Worm (Caenorhabditis elegans) whole organism, young adult: ENCODE results near the gene F17C11.6.

Experiments used
- B0336.3 ChIP-seq: fragments of 200-800 bp; sonication (Bioruptor generic); IDR thresholded peaks from 2 replicates; pipeline ENCODE4 v1.3.6; 2022; ENCODE audit warnings: missing genetic modification characterization, missing compliant biosample characterization
- C06A6.2 ChIP-seq: fragments of 200-800 bp; sonication (Bioruptor generic); conservative IDR thresholded peaks from 2 replicates; pipeline ENCODE4 v1.3.6; 2022; ENCODE audit warnings: missing genetic modification characterization, missing compliant biosample characterization
- F23B12.7 ChIP-seq: sonication (generic microtip); optimal IDR thresholded peaks from 2 replicates; lab custom pipeline; 2017; ENCODE audit warnings: missing genetic modification characterization, mild to moderate bottlenecking, missing compliant biosample characterization, antibody characterized with exemption, moderate library complexity; ENCODE audit not compliant: insufficient read depth
- F37B4.10 ChIP-seq: fragments of 200-800 bp; sonication (Bioruptor generic); IDR thresholded peaks from 2 replicates; pipeline ENCODE4 v1.3.6; 2022; ENCODE audit warnings: missing genetic modification characterization, missing compliant biosample characterization
- F49E8.2 ChIP-seq: sonication (generic microtip); optimal IDR thresholded peaks from 3 replicates; lab custom pipeline; 2017; ENCODE audit warnings: missing genetic modification characterization, mild to moderate bottlenecking, missing compliant biosample characterization, antibody characterized with exemption, moderate library complexity; ENCODE audit not compliant: insufficient read depth
- F57C9.4 ChIP-seq: sonication (generic microtip); optimal IDR thresholded peaks from 2 replicates; lab custom pipeline; 2017; ENCODE audit warnings: mild to moderate bottlenecking, missing genetic modification characterization, missing compliant biosample characterization
- K11D2.4 ChIP-seq: fragments of 200-800 bp; sonication (Bioruptor generic); IDR thresholded peaks from 2 replicates; pipeline ENCODE4 v1.3.6; 2022; ENCODE audit warnings: missing genetic modification reagents, missing genetic modification characterization, missing compliant biosample characterization
- T07F8.4 ChIP-seq: sonication (generic microtip); optimal IDR thresholded peaks from 2 replicates; lab custom pipeline; 2016; ENCODE audit warnings: mild to moderate bottlenecking, missing genetic modification characterization, moderate library complexity, missing compliant biosample characterization
- T26A5.8 ChIP-seq: sonication (generic microtip); optimal IDR thresholded peaks from 2 replicates; lab custom pipeline; 2016; ENCODE audit warnings: missing genetic modification characterization, missing compliant biosample characterization
- Y53F4B.3 ChIP-seq: fragments of 200-800 bp; sonication (Bioruptor generic); IDR thresholded peaks from 2 replicates; pipeline ENCODE4 v1.3.6; 2022; ENCODE audit warnings: missing genetic modification reagents, missing genetic modification characterization, missing compliant biosample characterization
- Y95B8A.8 ChIP-seq: fragments of 200-800 bp; sonication (Bioruptor generic); IDR thresholded peaks from 2 replicates; pipeline ENCODE4 v1.3.6; 2022; ENCODE audit warnings: missing genetic modification reagents, missing genetic modification characterization, missing compliant biosample characterization
- akir-1 ChIP-seq: fragments of 200-800 bp; sonication (Bioruptor generic); optimal IDR thresholded peaks from 2 replicates; lab custom pipeline; 2018; ENCODE audit warnings: mild to moderate bottlenecking, missing genetic modification characterization, moderate library complexity, missing compliant biosample characterization
- ama-1 ChIP-seq, 3 experiments: fragments of 150-350 bp in 1 of 3; sonication (generic microtip) in 2 of 3; optimal IDR thresholded peaks; 2 replicates each; lab custom pipeline; 2014 to 2018; ENCODE audit warnings: missing biosample characterization in 2 of 3, missing genetic modification characterization in 2 of 3, missing genetic modification reagents in 2 of 3
- aptf-2 ChIP-seq: fragments of 200-800 bp; sonication (Bioruptor generic); conservative IDR thresholded peaks from 2 replicates; pipeline ENCODE4 v1.3.6; 2022; ENCODE audit warnings: missing genetic modification reagents, missing genetic modification characterization, missing compliant biosample characterization
- aptf-3 ChIP-seq: fragments of 200-800 bp; sonication (Bioruptor generic); IDR thresholded peaks from 2 replicates; pipeline ENCODE4 v1.3.6; 2022; ENCODE audit warnings: missing genetic modification characterization, missing compliant biosample characterization
- atf-7 ChIP-seq: sonication (generic microtip); optimal IDR thresholded peaks from 2 replicates; lab custom pipeline; 2017; ENCODE audit warnings: mild to moderate bottlenecking, missing genetic modification characterization, missing compliant biosample characterization
- attf-5 ChIP-seq: fragments of 200-800 bp; sonication (Bioruptor generic); optimal IDR thresholded peaks from 2 replicates; lab custom pipeline; 2018; ENCODE audit warnings: mild to moderate bottlenecking, missing genetic modification characterization, missing compliant biosample characterization
- attf-6 ChIP-seq: fragments of 200-800 bp; sonication (Bioruptor generic); IDR thresholded peaks from 2 replicates; pipeline ENCODE4 v1.3.6; 2022; ENCODE audit warnings: missing genetic modification reagents, missing genetic modification characterization, missing compliant biosample characterization
- bed-1 ChIP-seq: fragments of 200-800 bp; sonication (Bioruptor generic); IDR thresholded peaks from 2 replicates; pipeline ENCODE4 v1.3.6; 2022; ENCODE audit warnings: missing genetic modification reagents, missing genetic modification characterization, missing compliant biosample characterization
- bed-2 ChIP-seq: fragments of 200-800 bp; sonication (Bioruptor generic); IDR thresholded peaks from 2 replicates; pipeline ENCODE4 v1.3.6; 2022; ENCODE audit warnings: missing genetic modification reagents, missing genetic modification characterization, missing compliant biosample characterization
- ceh-100 ChIP-seq: fragments of 200-800 bp; sonication (Bioruptor generic); IDR thresholded peaks from 2 replicates; pipeline ENCODE4 v1.3.6; 2022; ENCODE audit warnings: missing genetic modification reagents, missing genetic modification characterization, missing compliant biosample characterization
- chd-7 ChIP-seq: sonication (generic microtip); optimal IDR thresholded peaks from 2 replicates; lab custom pipeline; 2016; ENCODE audit warnings: mild to moderate bottlenecking, missing genetic modification characterization, moderate library complexity, missing compliant biosample characterization
- die-1 ChIP-seq: sonication (generic microtip); optimal IDR thresholded peaks from 2 replicates; lab custom pipeline; 2016; ENCODE audit warnings: missing genotype, mild to moderate bottlenecking, missing genetic modification characterization, missing compliant biosample characterization
- egl-44 ChIP-seq: fragments of 200-800 bp; sonication (Bioruptor generic); IDR thresholded peaks from 2 replicates; pipeline ENCODE4 v1.3.6; 2022; ENCODE audit warnings: missing genetic modification reagents, missing genetic modification characterization, missing compliant biosample characterization
- fkh-3 ChIP-seq: sonication (generic microtip); optimal IDR thresholded peaks from 2 replicates; lab custom pipeline; 2016; ENCODE audit warnings: mild to moderate bottlenecking, missing genetic modification characterization, missing compliant biosample characterization
- hlh-12 ChIP-seq: sonication (generic microtip); optimal IDR thresholded peaks from 2 replicates; lab custom pipeline; 2016; ENCODE audit warnings: missing genetic modification characterization, missing compliant biosample characterization
- hlh-26 ChIP-seq: fragments of 200-800 bp; sonication (Bioruptor generic); conservative IDR thresholded peaks from 2 replicates; pipeline ENCODE4 v1.3.6; 2022; ENCODE audit warnings: missing genetic modification reagents, missing genetic modification characterization, missing compliant biosample characterization
- lag-1 ChIP-seq: fragments of 200-800 bp; sonication (Bioruptor generic); IDR thresholded peaks from 2 replicates; pipeline ENCODE4 v1.3.6; 2022; ENCODE audit warnings: missing genetic modification reagents, missing genetic modification characterization, missing compliant biosample characterization
- let-607 ChIP-seq, 2 experiments: fragments of 200-800 bp in 1 of 2; sonication (Bioruptor generic) in 1 of 2; sonication (generic microtip) in 1 of 2; optimal IDR thresholded peaks; 2 replicates each; lab custom pipeline; 2016 to 2018; ENCODE audit warnings: mild to moderate bottlenecking in 2 of 2, missing compliant biosample characterization in 2 of 2, missing genetic modification characterization in 2 of 2, moderate library complexity in 2 of 2, missing genotype in 1 of 2
- lin-40 ChIP-seq: sonication (generic microtip); optimal IDR thresholded peaks from 2 replicates; lab custom pipeline; 2016; ENCODE audit warnings: missing genetic modification characterization, mild to moderate bottlenecking, missing compliant biosample characterization, missing genotype, missing genetic modification reagents
- lsl-1 ChIP-seq: fragments of 200-800 bp; sonication (Bioruptor generic); optimal IDR thresholded peaks from 2 replicates; lab custom pipeline; 2018; ENCODE audit warnings: mild to moderate bottlenecking, missing genetic modification characterization, moderate library complexity, missing compliant biosample characterization
- nfyb-1 ChIP-seq: fragments of 200-800 bp; sonication (Bioruptor generic); IDR thresholded peaks from 2 replicates; pipeline ENCODE4 v1.3.6; 2022; ENCODE audit warnings: missing genetic modification reagents, missing genetic modification characterization, missing compliant biosample characterization
- nhr-90 ChIP-seq: sonication (generic microtip); optimal IDR thresholded peaks from 2 replicates; lab custom pipeline; 2016; ENCODE audit warnings: missing genotype, mild to moderate bottlenecking, missing genetic modification characterization, missing compliant biosample characterization
- pbrm-1 ChIP-seq: fragments of 200-800 bp; sonication (Bioruptor generic); IDR thresholded peaks from 2 replicates; pipeline ENCODE4 v1.3.6; 2022; ENCODE audit warnings: missing genetic modification reagents, missing genetic modification characterization, missing compliant biosample characterization
- rpc-1 ChIP-seq, 2 experiments: fragments of 150-350 bp in 1 of 2; sonication (generic microtip) in 1 of 2; optimal IDR thresholded peaks; 2 replicates each; lab custom pipeline; 2014 to 2018; ENCODE audit warnings: missing biosample characterization in 1 of 2, missing genetic modification characterization in 1 of 2, missing genetic modification reagents in 1 of 2, missing genotype in 1 of 2
- snpc-4 ChIP-seq, 5 experiments: fragments of 150-350 bp in 1 of 5; sonication (generic microtip) in 4 of 5; optimal IDR thresholded peaks; 2 replicates each; lab custom pipeline; 2014 to 2018; ENCODE audit warnings: missing genetic modification characterization in 5 of 5, missing biosample characterization in 3 of 5, antibody characterized with exemption in 2 of 5, mild to moderate bottlenecking in 2 of 5, missing compliant biosample characterization in 2 of 5, missing genotype in 2 of 5, moderate library complexity in 2 of 5, missing genetic modification reagents in 1 of 5
- somi-1 ChIP-seq: fragments of 200-800 bp; sonication (Bioruptor generic); optimal IDR thresholded peaks from 2 replicates; lab custom pipeline; 2018; ENCODE audit warnings: mild to moderate bottlenecking, missing genetic modification characterization, missing compliant biosample characterization
- sptf-2 ChIP-seq: fragments of 200-800 bp; sonication (Bioruptor generic); optimal IDR thresholded peaks from 2 replicates; lab custom pipeline; 2018; ENCODE audit warnings: mild to moderate bottlenecking, missing genetic modification characterization, missing compliant biosample characterization
- tbp1 ChIP-seq: fragments of 200-800 bp; sonication (Bioruptor generic); optimal IDR thresholded peaks from 2 replicates; lab custom pipeline; 2018; ENCODE audit warnings: mild to moderate bottlenecking, missing genetic modification characterization, missing compliant biosample characterization
- unc-130 ChIP-seq: sonication (generic microtip); optimal IDR thresholded peaks from 2 replicates; lab custom pipeline; 2016; ENCODE audit warnings: missing genetic modification reagents, missing genetic modification characterization, missing compliant biosample characterization
- unc-62 ChIP-seq: fragments of 150-350 bp; optimal IDR thresholded peaks from 2 replicates; lab custom pipeline; 2014; ENCODE audit warnings: missing biosample characterization, missing genetic modification reagents, missing genetic modification characterization
- xnd-1 ChIP-seq: sonication (generic microtip); optimal IDR thresholded peaks from 2 replicates; lab custom pipeline; 2016; ENCODE audit warnings: missing genotype, missing genetic modification reagents, missing genetic modification characterization, missing compliant biosample characterization
- zim-3 ChIP-seq: sonication (generic microtip); optimal IDR thresholded peaks from 2 replicates; lab custom pipeline; 2017; ENCODE audit warnings: mild to moderate bottlenecking, missing genetic modification characterization, moderate library complexity, missing compliant biosample characterization
- ztf-22 ChIP-seq: fragments of 200-800 bp; sonication (Bioruptor generic); optimal IDR thresholded peaks from 2 replicates; lab custom pipeline; 2018; ENCODE audit warnings: mild to moderate bottlenecking, missing genetic modification characterization, moderate library complexity, missing compliant biosample characterization
- ztf-25 ChIP-seq: fragments of 200-800 bp; sonication (Bioruptor generic); IDR thresholded peaks from 2 replicates; pipeline ENCODE4 v1.3.6; 2022; ENCODE audit warnings: missing genetic modification reagents, missing genetic modification characterization, missing compliant biosample characterization
- ztf-26 ChIP-seq: sonication (generic microtip); optimal IDR thresholded peaks from 2 replicates; lab custom pipeline; 2017; ENCODE audit warnings: missing genetic modification characterization, missing compliant biosample characterization
- ztf-6 ChIP-seq: fragments of 200-800 bp; sonication (Bioruptor generic); IDR thresholded peaks from 2 replicates; pipeline ENCODE4 v1.3.6; 2022; ENCODE audit warnings: missing genetic modification reagents, missing genetic modification characterization, missing compliant biosample characterization

The F17C11.6 gene

DNA sequence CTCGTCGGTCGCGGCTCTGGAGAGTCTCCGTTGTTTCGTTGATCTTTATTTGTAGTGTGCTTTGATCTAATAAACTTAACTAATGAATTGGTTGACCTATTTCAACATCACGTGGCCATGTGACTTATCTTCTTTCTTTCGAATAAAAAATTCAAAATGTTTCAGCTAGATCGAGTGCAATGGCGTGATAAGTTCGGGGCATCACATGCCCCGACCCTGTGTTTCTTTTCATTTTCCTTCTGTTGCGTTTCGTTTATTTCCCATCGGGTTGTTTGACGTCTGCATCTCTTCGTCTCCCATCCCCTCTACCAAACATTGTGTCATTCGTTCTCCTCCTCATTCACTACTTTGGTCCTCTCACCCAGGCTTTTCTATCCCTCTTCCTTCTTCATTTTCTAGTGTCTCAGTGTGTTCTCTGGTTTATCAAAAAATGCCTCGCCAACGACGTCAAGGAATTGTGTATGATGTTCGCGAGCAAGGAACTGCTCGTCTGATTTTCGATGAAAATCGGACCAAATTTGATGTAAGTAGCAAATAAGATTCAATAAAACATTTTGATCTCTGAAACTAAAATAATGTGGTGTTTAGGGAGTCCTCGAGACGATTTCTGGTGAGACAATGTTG lies 3.2 kb upstream of the F17C11.6 start, which contains the start of gene F17C11.4 (continued):
- TF ChIP-seq B0336.3 (GFP tag; lab: Robert Waterston, UW) = peak; percentile 43
- TF ChIP-seq ceh-100 (GFP tag; lab: Robert Waterston, UW) = no peak
- TF ChIP-seq nfyb-1 (GFP tag; lab: Robert Waterston, UW) = no peak
- TF ChIP-seq atf-7 (tag; lab: Kevin White, UChicago) = peak; percentile 62
- TF ChIP-seq F23B12.7 (tag; lab: Kevin White, UChicago) = no peak
- no peak for TF ChIP-seq bed-2 (GFP tag; lab: Robert Waterston, UW)
- no peak for TF ChIP-seq akir-1
- TF ChIP-seq aptf-3 = no peak
- no peak for TF ChIP-seq attf-6 (GFP tag; lab: Robert Waterston, UW)
- TF ChIP-seq fkh-3 (tag; lab: Kevin White, UChicago) = no peak
- TF ChIP-seq ama-1 (optimal IDR thresholded peaks at IDR 0.05; lab: Kevin White, UChicago) = peak; percentile 67
- TF ChIP-seq ama-1 (GFP tag; optimal IDR thresholded peaks at IDR 0.05; lab: Kevin White, UChicago) = no peak
- no peak for TF ChIP-seq chd-7 (tag; lab: Kevin White, UChicago)
- peak; percentile 38 to 44 for TF ChIP-seq let-607 (tag; optimal IDR thresholded peaks at IDR 0.05; lab: Kevin White, UChicago)
- peak; percentile 67 for TF ChIP-seq lin-40 (tag; lab: Kevin White, UChicago)
- TF ChIP-seq hlh-26 (GFP tag; lab: Robert Waterston, UW) = no peak
- TF ChIP-seq Y53F4B.3 (GFP tag; lab: Robert Waterston, UW) = no peak
- TF ChIP-seq ztf-25 (GFP tag; lab: Robert Waterston, UW) = no peak
- TF ChIP-seq bed-1 = no peak
- TF ChIP-seq T07F8.4 = no peak
- TF ChIP-seq aptf-2 (GFP tag; lab: Robert Waterston, UW) = no peak
- peak; percentile 29 for TF ChIP-seq nhr-90
- 0 out of 2 replicates have a peak, but pooled peaks have one; percentile 61 for TF ChIP-seq egl-44 (GFP tag; lab: Robert Waterston, UW)
- TF ChIP-seq ztf-6 (GFP tag; lab: Robert Waterston, UW) = no peak
- TF ChIP-seq hlh-12 = no peak
- no peak for TF ChIP-seq ztf-22 (GFP tag; lab: Kevin White, UChicago)
- TF ChIP-seq somi-1 (GFP tag; lab: Kevin White, UChicago) = peak; percentile 85
- no peak for TF ChIP-seq xnd-1 (tag; lab: Kevin White, UChicago)
- TF ChIP-seq F49E8.2 (tag; lab: Kevin White, UChicago) = no peak
- peak; percentile 39 for TF ChIP-seq ztf-26 (tag; lab: Kevin White, UChicago)
- TF ChIP-seq unc-62 = peak; percentile 41
- TF ChIP-seq attf-5 (GFP tag; lab: Kevin White, UChicago) = peak; percentile 74
- no peak for TF ChIP-seq pbrm-1 (GFP tag; lab: Robert Waterston, UW)
- peak; percentile 33 for TF ChIP-seq die-1 (tag; lab: Kevin White, UChicago)
- TF ChIP-seq snpc-4 (GFP tag; optimal IDR thresholded peaks at IDR 0.05; lab: Kevin White, UChicago) = no peak
- peak in 2 of 4 experiments; percentile 33 to 40 for TF ChIP-seq snpc-4 (tag; optimal IDR thresholded peaks at IDR 0.05; lab: Kevin White, UChicago)
- peak; percentile 69; the same call in 1 of the 2 replicates for TF ChIP-seq K11D2.4 (GFP tag; lab: Robert Waterston, UW)
- TF ChIP-seq Y95B8A.8 (GFP tag; lab: Robert Waterston, UW) = no peak
- TF ChIP-seq rpc-1 (optimal IDR thresholded peaks at IDR 0.05; lab: Kevin White, UChicago) = no peak
- TF ChIP-seq rpc-1 (tag; optimal IDR thresholded peaks at IDR 0.05; lab: Kevin White, UChicago) = no peak
- no peak for TF ChIP-seq F37B4.10
- no peak for TF ChIP-seq zim-3 (tag; lab: Kevin White, UChicago)
- no peak for TF ChIP-seq unc-130 (GFP tag; lab: Kevin White, UChicago)
- no peak for TF ChIP-seq sptf-2 (GFP tag; lab: Kevin White, UChicago)
- TF ChIP-seq T26A5.8 (tag; lab: Kevin White, UChicago) = no peak
- 0 out of 2 replicates have a peak, but pooled peaks have one; percentile 41 for TF ChIP-seq C06A6.2 (GFP tag; lab: Robert Waterston, UW)
- peak; percentile 50 for TF ChIP-seq tbp1
- TF ChIP-seq F57C9.4 = peak; percentile 20
- no peak for TF ChIP-seq lag-1 (GFP tag; lab: Robert Waterston, UW)
- no peak for TF ChIP-seq lsl-1
